Worm (Caenorhabditis elegans): Measurements from ENCODE around the gene lpr-2.

Gene lpr-2

ce11 chrIV:11803044-11803443 is 24.0 kb downstream of the lpr-2 start, which contains the start of gene H01G02.4:
Gene H01G02.4 (minus strand): TSS chrIV:11803144.
- TF ChIP-seq pqm-1 (tag; optimal IDR thresholded peaks at IDR 0.05) (no peak), elt-2 (tag; optimal IDR thresholded peaks at IDR 0.05) (no peak), lsy-12 (tag; optimal IDR thresholded peaks at IDR 0.05) (no peak), egl-5 (tag; optimal IDR thresholded peaks at IDR 0.05) (no peak), egl-27 (tag; optimal IDR thresholded peaks at IDR 0.05) (no peak), ceh-82 (tag; optimal IDR thresholded peaks at IDR 0.05) (no peak), hmg-11 (tag; optimal IDR thresholded peaks at IDR 0.05) (no peak), elt-1 (tag; optimal IDR thresholded peaks at IDR 0.05) (no peak), snpc-4 (tag; optimal IDR thresholded peaks at IDR 0.05) (no peak), ceh-28 (tag; optimal IDR thresholded peaks at IDR 0.05) (no peak)

DNA sequence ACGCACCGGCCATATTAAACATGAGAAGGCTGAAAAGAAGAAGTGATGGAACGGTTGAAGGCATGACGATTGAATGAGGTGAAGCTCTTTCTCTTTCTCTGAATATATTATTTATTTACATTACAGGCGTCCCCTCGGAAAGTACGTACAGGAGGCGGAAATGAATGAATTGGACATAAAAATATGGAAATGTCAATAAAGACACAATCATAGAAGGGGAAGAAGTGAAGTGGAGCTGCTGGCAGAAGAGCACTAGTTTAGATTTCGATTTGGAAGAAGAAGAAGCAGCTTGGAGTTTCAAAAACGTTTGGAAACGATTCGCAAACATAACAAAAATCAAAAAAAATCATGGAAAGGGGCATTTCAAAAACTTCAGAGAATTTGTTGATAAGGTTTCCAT is 25.0 kb downstream of the lpr-2 start, which contains the start of gene H01G02.1:
Gene H01G02.1, minus strand, starts transcription at position 101 of the 400 bp plus-strand sequence.
- TF ChIP-seq lin-39 (tag; optimal IDR thresholded peaks at IDR 0.05) (no peak), nfya-1 (tag; optimal IDR thresholded peaks at IDR 0.05; ENCODE audit: insufficient read depth) (no peak), ztf-4 (tag; optimal IDR thresholded peaks at IDR 0.05) (no peak), ceh-9 (tag; optimal IDR thresholded peaks at IDR 0.05) (no peak), nhr-43 (tag; optimal IDR thresholded peaks at IDR 0.05; ENCODE audit: poor library complexity, severe bottlenecking) (no peak), nhr-11 (tag; optimal IDR thresholded peaks at IDR 0.05) (no peak), mml-1 (tag; optimal IDR thresholded peaks at IDR 0.05) (no peak), sea-2 (GFP tag; optimal IDR thresholded peaks at IDR 0.05) (no peak), egl-27 (tag; optimal IDR thresholded peaks at IDR 0.05) (no peak), skn-1 (tag; optimal IDR thresholded peaks at IDR 0.05) (no peak), mdl-1 (tag; optimal IDR thresholded peaks at IDR 0.05) (no peak), aly-2 (tag; optimal IDR thresholded peaks at IDR 0.05) (no peak), fkh-10 (GFP tag; optimal IDR thresholded peaks at IDR 0.05) (no peak), pqm-1 (tag; optimal IDR thresholded peaks at IDR 0.05) (no peak), nhr-76 (tag; optimal IDR thresholded peaks at IDR 0.05) (no peak), nhr-67 (tag; optimal IDR thresholded peaks at IDR 0.05) (no peak), daf-12 (tag; optimal IDR thresholded peaks at IDR 0.05) (no peak), nhr-25 (tag; optimal IDR thresholded peaks at IDR 0.05) (no peak), R02D3.7 (tag; optimal IDR thresholded peaks at IDR 0.05) (no peak)

DNA sequence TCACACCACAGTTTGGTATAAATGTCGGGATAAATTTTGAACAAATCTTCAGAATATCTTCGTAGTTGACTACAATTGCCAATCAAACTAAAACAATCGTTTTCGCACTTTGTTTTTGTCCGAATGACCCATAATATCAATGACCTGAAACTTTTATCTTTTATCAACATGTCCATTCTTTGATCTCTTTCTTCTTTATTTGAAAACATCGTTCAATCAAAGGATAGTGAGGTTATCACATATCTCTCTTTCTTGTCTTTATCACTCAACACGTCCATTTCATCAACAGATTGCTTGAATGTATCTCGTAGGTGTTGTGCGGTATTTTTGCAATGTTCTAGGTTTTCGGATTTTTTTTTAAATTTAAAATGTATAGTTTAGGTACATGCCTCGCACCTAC is 30.0 kb downstream of the lpr-2 start:
- peak; percentile 69 for TF ChIP-seq nhr-43 (tag; optimal IDR thresholded peaks at IDR 0.05; ENCODE audit: poor library complexity, severe bottlenecking)
- TF ChIP-seq nhr-23 (tag; optimal IDR thresholded peaks at IDR 0.05), result peak; percentile 84
- no peak for TF ChIP-seq nhr-77 (tag; optimal IDR thresholded peaks at IDR 0.05)
- peak in 2 of 3 experiments; percentile 42 to 67 for TF ChIP-seq elt-3 (tag; optimal IDR thresholded peaks at IDR 0.05)
- peak; percentile 28 for TF ChIP-seq nhr-25 (tag; optimal IDR thresholded peaks at IDR 0.05)

DNA sequence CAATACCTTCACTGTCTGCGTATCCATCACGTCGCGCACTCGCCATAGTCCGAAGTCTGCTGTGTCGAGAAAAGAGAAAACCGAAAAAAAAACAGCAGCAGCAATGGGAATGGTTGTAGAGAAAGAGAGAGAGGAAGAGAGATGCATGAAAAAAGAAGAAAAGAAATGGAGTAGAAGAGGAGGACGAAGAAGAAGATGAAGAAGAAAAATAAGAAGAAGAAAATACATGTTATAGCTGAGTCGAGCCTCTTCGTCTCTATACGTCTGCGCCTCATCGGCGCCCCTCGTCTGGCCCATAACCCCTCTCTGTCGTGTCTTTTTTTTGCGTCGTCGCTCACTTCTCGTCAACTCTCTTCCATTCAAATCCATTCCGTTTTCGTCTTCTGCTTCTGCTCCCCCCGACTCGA is 30.7 kb downstream of the lpr-2 start:
- TF ChIP-seq lin-15B (tag; optimal IDR thresholded peaks at IDR 0.05) (no peak), hmg-11 (tag; optimal IDR thresholded peaks at IDR 0.05) (peak; percentile 95), nhr-12 (tag; optimal IDR thresholded peaks at IDR 0.05) (no peak), elt-2 (tag; optimal IDR thresholded peaks at IDR 0.05) (peak; percentile 4), zag-1 (tag; optimal IDR thresholded peaks at IDR 0.05) (peak; percentile 44), egl-27 (tag; optimal IDR thresholded peaks at IDR 0.05) (no peak), nhr-11 (tag; optimal IDR thresholded peaks at IDR 0.05) (peak; percentile 41), nfya-1 (tag; optimal IDR thresholded peaks at IDR 0.05; ENCODE audit: insufficient read depth) (peak; percentile 89), pqm-1 (tag; optimal IDR thresholded peaks at IDR 0.05) (no peak), ceh-16 (tag; optimal IDR thresholded peaks at IDR 0.05) (no peak), aly-2 (tag; optimal IDR thresholded peaks at IDR 0.05) (no peak), fkh-2 (tag; optimal IDR thresholded peaks at IDR 0.05) (no peak), R02D3.7 (tag; optimal IDR thresholded peaks at IDR 0.05) (peak; percentile 51), sea-2 (GFP tag; optimal IDR thresholded peaks at IDR 0.05) (no peak), unc-62 (GFP tag; optimal IDR thresholded peaks at IDR 0.05) (peak; percentile 35), unc-39 (tag; optimal IDR thresholded peaks at IDR 0.05) (no peak), ztf-4 (tag; optimal IDR thresholded peaks at IDR 0.05) (no peak), nhr-237 (tag; optimal IDR thresholded peaks at IDR 0.05) (no peak), ceh-9 (tag; optimal IDR thresholded peaks at IDR 0.05) (no peak), pha-4 (tag; optimal IDR thresholded peaks at IDR 0.05) (peak; percentile 63), ZK546.5 (tag; optimal IDR thresholded peaks at IDR 0.05) (no peak), nhr-77 (tag; optimal IDR thresholded peaks at IDR 0.05) (no peak), eor-1 (tag; optimal IDR thresholded peaks at IDR 0.05) (no peak), fos-1 (tag; optimal IDR thresholded peaks at IDR 0.05) (no peak), mdl-1 (tag; optimal IDR thresholded peaks at IDR 0.05) (no peak), skn-1 (tag; optimal IDR thresholded peaks at IDR 0.05) (no peak), elt-1 (tag; optimal IDR thresholded peaks at IDR 0.05) (peak; percentile 5), snpc-4 (tag; optimal IDR thresholded peaks at IDR 0.05) (peak; percentile 72), lsy-12 (tag; optimal IDR thresholded peaks at IDR 0.05) (peak; percentile 42), ztf-11 (tag; optimal IDR thresholded peaks at IDR 0.05) (no peak), nhr-28 (tag; optimal IDR thresholded peaks at IDR 0.05) (no peak), elt-3 (tag; optimal IDR thresholded peaks at IDR 0.05) (no peak), jun-1 (tag; optimal IDR thresholded peaks at IDR 0.05) (peak; percentile 19), ceh-82 (tag; optimal IDR thresholded peaks at IDR 0.05) (peak; percentile 17), mml-1 (tag; optimal IDR thresholded peaks at IDR 0.05) (no peak), fkh-10 (GFP tag; optimal IDR thresholded peaks at IDR 0.05) (peak; percentile 74), nhr-67 (tag; optimal IDR thresholded peaks at IDR 0.05) (no peak)
